Worm (Caenorhabditis elegans) whole organism, young adult: ENCODE data around the gene pbo-6.

Experiments
- T07F8.4 ChIP-seq: sonication (generic microtip); optimal IDR thresholded peaks from 2 replicates; lab custom pipeline; 2016; ENCODE audit warnings: mild to moderate bottlenecking, missing genetic modification characterization, moderate library complexity, missing compliant biosample characterization
- atf-7 ChIP-seq: sonication (generic microtip); optimal IDR thresholded peaks from 2 replicates; lab custom pipeline; 2017; ENCODE audit warnings: mild to moderate bottlenecking, missing genetic modification characterization, missing compliant biosample characterization
- ceh-40 ChIP-seq: fragments of 200-800 bp; sonication (Bioruptor generic); IDR thresholded peaks from 2 replicates; pipeline ENCODE4 v1.3.6; 2022; ENCODE audit warnings: missing genetic modification characterization, missing compliant biosample characterization
- dpff-1 ChIP-seq: sonication (generic microtip); optimal IDR thresholded peaks from 2 replicates; lab custom pipeline; 2017; ENCODE audit warnings: mild to moderate bottlenecking, missing genetic modification characterization, missing compliant biosample characterization
- egl-44 ChIP-seq: fragments of 200-800 bp; sonication (Bioruptor generic); IDR thresholded peaks from 2 replicates; pipeline ENCODE4 v1.3.6; 2022; ENCODE audit warnings: missing genetic modification reagents, missing genetic modification characterization, missing compliant biosample characterization
- hlh-26 ChIP-seq: fragments of 200-800 bp; sonication (Bioruptor generic); conservative IDR thresholded peaks from 2 replicates; pipeline ENCODE4 v1.3.6; 2022; ENCODE audit warnings: missing genetic modification reagents, missing genetic modification characterization, missing compliant biosample characterization
- nfya-1 ChIP-seq: sonication (generic microtip); optimal IDR thresholded peaks from 2 replicates; lab custom pipeline; 2017; ENCODE audit warnings: antibody characterized with exemption, missing compliant biosample characterization, missing genetic modification characterization, borderline replicate concordance; ENCODE audit not compliant: insufficient read depth
- snpc-1.1 ChIP-seq: sonication (generic microtip); optimal IDR thresholded peaks from 2 replicates; lab custom pipeline; 2017; ENCODE audit warnings: missing genetic modification characterization, mild to moderate bottlenecking, missing compliant biosample characterization, antibody characterized with exemption, moderate library complexity, missing genotype, missing genetic modification reagents; ENCODE audit not compliant: insufficient read depth
- snpc-4 ChIP-seq, 5 experiments: fragments of 150-350 bp in 1 of 5; sonication (generic microtip) in 4 of 5; optimal IDR thresholded peaks; 2 replicates each; lab custom pipeline; 2014 to 2018; ENCODE audit warnings: missing genetic modification characterization in 5 of 5, missing biosample characterization in 3 of 5, antibody characterized with exemption in 2 of 5, mild to moderate bottlenecking in 2 of 5, missing compliant biosample characterization in 2 of 5, missing genotype in 2 of 5, moderate library complexity in 2 of 5, missing genetic modification reagents in 1 of 5
- sptf-2 ChIP-seq: fragments of 200-800 bp; sonication (Bioruptor generic); optimal IDR thresholded peaks from 2 replicates; lab custom pipeline; 2018; ENCODE audit warnings: mild to moderate bottlenecking, missing genetic modification characterization, missing compliant biosample characterization
- unc-62 ChIP-seq: fragments of 150-350 bp; optimal IDR thresholded peaks from 2 replicates; lab custom pipeline; 2014; ENCODE audit warnings: missing biosample characterization, missing genetic modification reagents, missing genetic modification characterization
- ztf-3 ChIP-seq: fragments of 200-800 bp; sonication (Bioruptor generic); optimal IDR thresholded peaks from 2 replicates; lab custom pipeline; 2018; ENCODE audit warnings: mild to moderate bottlenecking, missing genetic modification characterization, missing compliant biosample characterization

- TF ChIP-seq ztf-3 (GFP tag; lab: Kevin White, UChicago) = no peak
- no peak for TF ChIP-seq sptf-2 (GFP tag; lab: Kevin White, UChicago)
- TF ChIP-seq hlh-26 (GFP tag; lab: Robert Waterston, UW) = no peak
- no peak for TF ChIP-seq egl-44 (GFP tag; lab: Robert Waterston, UW)
- no peak for TF ChIP-seq snpc-4 (GFP tag; optimal IDR thresholded peaks at IDR 0.05; lab: Kevin White, UChicago)
- no peak for TF ChIP-seq snpc-4 (tag; optimal IDR thresholded peaks at IDR 0.05; lab: Kevin White, UChicago)
- TF ChIP-seq dpff-1 = no peak
- TF ChIP-seq T07F8.4 (tag; lab: Kevin White, UChicago) = no peak
- no peak for TF ChIP-seq snpc-1.1 (tag; lab: Kevin White, UChicago)
- no peak for TF ChIP-seq unc-62 (GFP tag; lab: Kevin White, UChicago)
- TF ChIP-seq nfya-1 (tag; lab: Kevin White, UChicago) = no peak
- no peak for TF ChIP-seq atf-7
- no peak for TF ChIP-seq ceh-40 (GFP tag; lab: Robert Waterston, UW)
Observed at ce11 chrX:17420585-17421459, 8.0 kb upstream of the pbo-6 start.
